Worm (Caenorhabditis elegans) whole organism, L4/young adult: ENCODE measurements around the gene mtm-6.
"Not testable (repeated sequence)": the region's sequence is repeated elsewhere in the genome, so short reads cannot be mapped to it uniquely, and the experiment has no call there.

Source experiments
- W03F9.2 ChIP-seq: fragments of 150-350 bp; optimal IDR thresholded peaks from 2 replicates; lab custom pipeline; 2014; ENCODE audit warnings: missing biosample characterization, missing genetic modification characterization
- dao-5 ChIP-seq: sonication (generic microtip); optimal IDR thresholded peaks from 2 replicates; lab custom pipeline; 2016; ENCODE audit warnings: missing genotype, missing genetic modification characterization, moderate library complexity, missing compliant biosample characterization
- him-1 ChIP-seq: sonication (generic microtip); optimal IDR thresholded peaks from 2 replicates; lab custom pipeline; 2016; ENCODE audit warnings: missing genotype, missing genetic modification reagents, missing genetic modification characterization, missing compliant biosample characterization

mtm-6 gene

DNA sequence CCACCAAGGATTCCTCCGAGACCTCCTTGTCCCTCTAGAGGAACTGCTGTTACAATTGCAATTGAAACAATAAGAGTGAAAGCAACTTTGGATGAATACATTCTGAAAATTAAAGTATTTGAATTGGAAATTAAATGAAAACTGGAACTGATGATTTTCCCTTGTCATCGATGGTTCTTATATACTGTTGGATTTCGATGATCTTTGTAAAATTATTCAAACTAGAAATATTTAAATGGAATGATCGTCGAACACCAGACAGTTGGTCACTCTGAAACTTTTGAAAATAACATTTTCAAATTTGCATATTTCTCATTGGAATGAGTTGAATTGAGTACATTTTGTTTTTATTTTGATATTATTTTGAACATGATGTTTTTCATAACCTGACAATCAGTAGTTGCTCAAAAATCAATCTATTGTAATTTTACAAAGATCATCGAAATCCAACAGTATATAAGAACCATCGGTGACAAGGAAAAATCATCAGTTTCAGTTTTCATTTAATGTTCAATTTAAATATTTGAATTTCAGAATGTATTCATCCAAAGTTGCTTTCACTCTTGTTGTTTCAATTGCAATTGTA is 54.9 kb downstream of the mtm-6 start, which contains the start of the genes srlf-9 and srlf-10:
Gene srlf-9, minus strand, starts transcription at position 101 of the 586 bp plus-strand sequence.
Gene srlf-10, plus strand, starts transcription at position 536 of the 586 bp plus-strand sequence.
- not testable (repeated sequence) for TF ChIP-seq W03F9.2, him-1, dao-5 (tag; lab: Kevin White, UChicago)

DNA sequence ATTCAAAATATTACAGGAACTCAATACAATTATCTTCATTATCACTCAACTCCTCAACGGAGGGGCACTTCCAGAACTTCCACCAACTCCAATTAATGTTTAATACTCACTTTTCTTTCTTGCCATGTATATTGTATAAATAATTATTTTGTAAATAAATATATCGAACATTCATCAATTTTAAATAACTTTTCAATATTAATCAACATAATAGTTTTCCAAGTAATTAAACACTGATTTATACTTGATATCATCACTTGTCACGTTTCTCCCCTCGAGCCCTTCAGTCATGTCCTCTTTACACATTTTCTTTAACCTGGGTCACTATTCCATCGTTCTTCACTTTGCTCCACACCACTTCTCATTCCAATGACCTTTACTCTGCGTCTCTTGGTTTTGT is 56.0 kb downstream of the mtm-6 start, which contains the start of gene mig-18:
Gene mig-18, plus strand, starts transcription at position 301 of the 400 bp plus-strand sequence.
- TF ChIP-seq him-1 (tag; lab: Kevin White, UChicago), result no peak
- no peak for TF ChIP-seq dao-5 (tag; lab: Kevin White, UChicago)
- TF ChIP-seq W03F9.2 (tag; lab: Kevin White, UChicago), result no peak

- TF ChIP-seq W03F9.2 (tag; lab: Kevin White, UChicago) (no peak), him-1 (tag; lab: Kevin White, UChicago) (no peak), dao-5 (tag; lab: Kevin White, UChicago) (no peak)
These were observed 57.5 kb downstream of the mtm-6 start, which contains the start of gene ttr-52 for ce11 chrIII:13404418-13404817. TSS of gene ttr-52 (plus strand) at chrIII:13404718.
